Worm (Caenorhabditis elegans): Measurements from ENCODE around the gene Y39A3CL.3.

DNA sequence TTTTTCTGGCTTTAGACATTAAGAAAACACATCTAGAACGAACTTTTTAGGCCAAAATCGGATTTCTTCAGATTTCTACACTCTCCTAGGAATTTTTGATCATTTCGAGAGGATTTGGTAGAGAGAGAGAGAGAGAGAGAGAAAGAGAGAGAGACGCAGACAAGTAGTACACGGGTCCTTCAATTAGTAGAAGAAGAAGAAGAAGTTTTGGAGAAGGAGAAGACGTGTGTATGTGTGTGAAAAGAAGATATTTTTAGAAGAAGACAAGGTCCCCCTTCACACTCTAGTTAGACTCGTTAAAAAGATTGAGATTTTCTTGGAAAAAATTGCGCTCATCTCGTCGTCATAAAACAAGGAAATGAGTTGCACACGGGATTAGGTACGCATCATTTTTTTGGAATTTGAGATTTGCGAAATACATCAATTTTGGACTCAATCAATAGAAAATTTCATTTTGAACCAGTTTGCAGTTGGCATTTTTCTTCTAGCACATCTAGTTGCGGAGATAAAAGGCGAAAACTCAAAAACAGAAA is 34.0 kb upstream of the Y39A3CL.3 start:
- TF ChIP-seq nhr-12 (tag; optimal IDR thresholded peaks at IDR 0.05) (no peak), hlh-1 (tag; optimal IDR thresholded peaks at IDR 0.05) (no peak)
